Worm (Caenorhabditis elegans) whole organism, L1 larva: ENCODE measurements around the gene vti-1.

Source experiments
- alr-1 ChIP-seq: fragments of 200-800 bp; sonication (Bioruptor generic); optimal IDR thresholded peaks from 2 replicates; lab custom pipeline; 2018; ENCODE audit warnings: borderline replicate concordance, mild to moderate bottlenecking, missing genetic modification characterization, missing compliant biosample characterization
- aly-2 ChIP-seq: fragments of 150-350 bp; optimal IDR thresholded peaks from 2 replicates; lab custom pipeline; 2014; ENCODE audit warnings: missing biosample characterization, missing genetic modification characterization
- ceh-63 ChIP-seq: fragments of 200-800 bp; sonication (Bioruptor generic); optimal IDR thresholded peaks from 2 replicates; lab custom pipeline; 2018; ENCODE audit warnings: mild to moderate bottlenecking, missing genetic modification characterization, missing compliant biosample characterization
- ces-1 ChIP-seq: fragments of 150-350 bp; optimal IDR thresholded peaks from 2 replicates; lab custom pipeline; 2014; ENCODE audit warnings: missing biosample characterization, missing genetic modification reagents, missing genetic modification characterization
- efl-3 ChIP-seq: fragments of 200-800 bp; sonication (Bioruptor generic); optimal IDR thresholded peaks from 2 replicates; lab custom pipeline; 2018; ENCODE audit warnings: mild to moderate bottlenecking, missing genetic modification characterization, missing compliant biosample characterization
- lin-39 ChIP-seq: fragments of 150-350 bp; optimal IDR thresholded peaks from 2 replicates; lab custom pipeline; 2014; ENCODE audit warnings: missing biosample characterization, missing genetic modification reagents, missing genetic modification characterization
- nhr-237 ChIP-seq: fragments of 150-350 bp; optimal IDR thresholded peaks from 2 replicates; lab custom pipeline; 2014; ENCODE audit warnings: missing biosample characterization, missing genetic modification characterization
- nhr-76 ChIP-seq: sonication (generic microtip); optimal IDR thresholded peaks from 2 replicates; lab custom pipeline; 2017; ENCODE audit warnings: missing biosample characterization, missing genetic modification characterization
- sup-37 ChIP-seq: fragments of 200-800 bp; sonication (Bioruptor generic); optimal IDR thresholded peaks from 2 replicates; lab custom pipeline; 2018; ENCODE audit warnings: mild to moderate bottlenecking, missing genetic modification characterization, missing compliant biosample characterization
- unc-130 ChIP-seq: fragments of 150-350 bp; optimal IDR thresholded peaks from 2 replicates; lab custom pipeline; 2017; ENCODE audit warnings: missing biosample characterization, missing genetic modification characterization, inconsistent platforms
- ztf-11 ChIP-seq, 2 experiments: sonication (generic microtip); optimal IDR thresholded peaks; 2 replicates each; lab custom pipeline; 2016 to 2017; ENCODE audit warnings: missing genetic modification characterization in 2 of 2, missing biosample characterization in 1 of 2, missing compliant biosample characterization in 1 of 2

DNA sequence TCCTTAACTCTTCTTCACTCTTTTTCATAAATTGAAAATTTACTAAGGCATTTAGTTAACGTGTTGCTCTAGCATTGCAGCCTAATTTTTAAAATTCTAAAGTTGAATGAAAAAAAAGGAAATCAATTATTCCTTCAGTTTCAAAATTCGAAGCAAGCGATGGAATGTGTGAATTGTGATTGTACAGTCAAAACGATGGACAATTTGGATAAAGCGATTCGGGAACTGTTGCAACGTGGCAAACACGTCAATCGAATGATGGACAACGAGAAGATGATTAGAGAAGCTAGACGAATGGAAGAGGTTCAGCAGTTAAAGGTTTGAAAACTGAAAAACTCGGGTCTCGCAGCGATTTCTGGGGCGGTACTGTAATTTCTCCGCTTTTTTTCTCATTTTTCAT, 32.7 kb upstream of the vti-1 start, which contains the start of gene Y57G11C.14:
- no peak for TF ChIP-seq sup-37 (GFP tag; lab: Kevin White, UChicago)
- no peak for TF ChIP-seq aly-2 (tag; lab: Kevin White, UChicago)
- TF ChIP-seq ces-1 (GFP tag; lab: Kevin White, UChicago): no peak
- TF ChIP-seq ceh-63 (GFP tag; lab: Kevin White, UChicago): no peak
- TF ChIP-seq alr-1 (tag; lab: Kevin White, UChicago): no peak
- TF ChIP-seq nhr-237: no peak
- no peak for TF ChIP-seq unc-130 (tag; lab: Kevin White, UChicago)
- no peak for TF ChIP-seq lin-39
- TF ChIP-seq ztf-11 (tag; optimal IDR thresholded peaks at IDR 0.05; lab: Kevin White, UChicago): no peak
- TF ChIP-seq nhr-76 (tag; lab: Kevin White, UChicago): no peak
- no peak for TF ChIP-seq efl-3
